Fruit fly (Drosophila melanogaster) whole organism, embryonic: Measurements from ENCODE around the gene CG1847.
A peak's percentile ranks its signal among the peaks of the same experiment; 100 is the strongest.

Experiments used
- BtbVII ChIP-seq: fragments of 200-800 bp; sonication (Bioruptor generic); optimal IDR thresholded peaks from 3 replicates; lab custom pipeline; 2017; ENCODE audit warnings: missing biosample characterization, mild to moderate bottlenecking, missing genetic modification characterization
- CG11085 ChIP-seq: fragments of 200-800 bp; sonication (Bioruptor generic); IDR thresholded peaks from 2 replicates; pipeline ENCODE4 v1.3.6; 2022; ENCODE audit warnings: missing biosample characterization, missing genetic modification characterization
- CG11695 ChIP-seq: fragments of 200-800 bp; sonication (Bioruptor generic); IDR thresholded peaks from 3 replicates; pipeline ENCODE4 v1.3.6; 2022; ENCODE audit warnings: missing biosample characterization, missing genetic modification characterization
- CG12219 ChIP-seq: fragments of 200-800 bp; sonication (Bioruptor generic); optimal IDR thresholded peaks from 3 replicates; lab custom pipeline; 2018; ENCODE audit warnings: missing biosample characterization, mild to moderate bottlenecking, missing genetic modification characterization
- CG15514 ChIP-seq: fragments of 200-800 bp; sonication (Bioruptor generic); optimal IDR thresholded peaks from 3 replicates; lab custom pipeline; 2017; ENCODE audit warnings: missing biosample characterization, missing genetic modification characterization, mild to moderate bottlenecking, moderate library complexity, missing genetic modification reagents
- CG15601 ChIP-seq: fragments of 200-800 bp; sonication (Bioruptor generic); optimal IDR thresholded peaks from 3 replicates; lab custom pipeline; 2019; ENCODE audit warnings: missing biosample characterization, mild to moderate bottlenecking, missing genetic modification characterization, moderate library complexity
- CG18011 ChIP-seq: fragments of 200-800 bp; sonication (Bioruptor generic); optimal IDR thresholded peaks from 2 replicates; lab custom pipeline; 2017; ENCODE audit warnings: missing biosample characterization, missing genetic modification characterization, mild to moderate bottlenecking, moderate library complexity, missing genotype
- CG30431 ChIP-seq: fragments of 200-800 bp; sonication (Bioruptor generic); optimal IDR thresholded peaks from 2 replicates; lab custom pipeline; 2017; ENCODE audit warnings: missing biosample characterization, missing genetic modification characterization
- CG3995 ChIP-seq: fragments of 200-800 bp; sonication (Bioruptor generic); optimal IDR thresholded peaks from 3 replicates; lab custom pipeline; 2016; ENCODE audit warnings: missing biosample characterization, missing genetic modification characterization
- CG4424 ChIP-seq: fragments of 200-800 bp; sonication (Bioruptor generic); optimal IDR thresholded peaks from 3 replicates; lab custom pipeline; 2016; ENCODE audit warnings: missing biosample characterization, missing genetic modification characterization
- CG5953 ChIP-seq: fragments of 200-800 bp; sonication (Bioruptor generic); IDR thresholded peaks from 2 replicates; pipeline ENCODE4 v1.3.6; 2022; ENCODE audit warnings: missing biosample characterization, missing genetic modification characterization
- CG7963 ChIP-seq: fragments of 200-800 bp; sonication (Bioruptor generic); IDR thresholded peaks from 3 replicates; pipeline ENCODE4 v1.3.6; 2022; ENCODE audit warnings: missing biosample characterization, missing genetic modification characterization; ENCODE audit not compliant: partially characterized antibody
- CG8281 ChIP-seq: fragments of 200-800 bp; sonication (Bioruptor generic); optimal IDR thresholded peaks from 2 replicates; lab custom pipeline; 2018; ENCODE audit warnings: missing biosample characterization, mild to moderate bottlenecking, missing genetic modification characterization, moderate library complexity
- CG9797 ChIP-seq: fragments of 200-800 bp; sonication (Bioruptor generic); optimal IDR thresholded peaks from 3 replicates; lab custom pipeline; 2018; ENCODE audit warnings: missing biosample characterization, mild to moderate bottlenecking, missing genetic modification characterization
- Dll ChIP-seq: fragments of 200-800 bp; sonication (Bioruptor generic); IDR thresholded peaks from 4 replicates; pipeline ENCODE4 v1.3.6; 2022; ENCODE audit warnings: missing biosample characterization, missing genetic modification characterization; ENCODE audit not compliant: partially characterized antibody
- Gug ChIP-seq: fragments of 200-800 bp; sonication (Bioruptor generic); IDR thresholded peaks from 4 replicates; pipeline ENCODE4 v1.3.6; 2022; ENCODE audit warnings: missing biosample characterization, missing genetic modification characterization
- HLH3B ChIP-seq: fragments of 200-800 bp; sonication (Bioruptor generic); IDR thresholded peaks from 2 replicates; pipeline ENCODE4 v1.3.6; 2022; ENCODE audit warnings: missing biosample characterization, missing genetic modification characterization
- HLHmδ ChIP-seq: fragments of 200-800 bp; sonication (Bioruptor generic); optimal IDR thresholded peaks from 2 replicates; lab custom pipeline; 2018; ENCODE audit warnings: missing biosample characterization, mild to moderate bottlenecking, missing genetic modification characterization, moderate library complexity
- Hand ChIP-seq: fragments of 200-800 bp; sonication (Bioruptor generic); optimal IDR thresholded peaks from 2 replicates; lab custom pipeline; 2017; ENCODE audit warnings: mild to moderate bottlenecking, missing biosample characterization, missing genetic modification reagents, missing genetic modification characterization
- Hr39 ChIP-seq: fragments of >200 bp; optimal IDR thresholded peaks from 2 replicates; lab custom pipeline; 2017
- Hr51 ChIP-seq, 2 experiments: fragments of 200-800 bp; sonication (Bioruptor generic); optimal IDR thresholded peaks; 2 replicates in 1 of 2; 3 replicates in 1 of 2; lab custom pipeline; 2016 to 2018; ENCODE audit warnings: missing biosample characterization in 2 of 2, missing genetic modification characterization in 2 of 2, mild to moderate bottlenecking in 1 of 2, moderate library complexity in 1 of 2
- Med ChIP-seq: fragments of 200-800 bp; sonication (Bioruptor generic); peaks from one replicate; lab custom pipeline; 2016; ENCODE audit warnings: missing biosample characterization, missing genetic modification characterization, mild to moderate bottlenecking, inconsistent platforms, moderate library complexity
- NFAT ChIP-seq: fragments of 200-800 bp; sonication (Bioruptor generic); IDR thresholded peaks from 2 replicates; pipeline ENCODE4 v1.3.6; 2022; ENCODE audit warnings: missing biosample characterization, missing genetic modification characterization
- Neu2 ChIP-seq: fragments of 200-800 bp; sonication (Bioruptor generic); optimal IDR thresholded peaks from 3 replicates; lab custom pipeline; 2016; ENCODE audit warnings: missing biosample characterization, missing genetic modification characterization, borderline replicate concordance
- Oaz ChIP-seq: fragments of 200-800 bp; sonication (Bioruptor generic); IDR thresholded peaks from 2 replicates; pipeline ENCODE4 v1.3.6; 2022; ENCODE audit warnings: missing biosample characterization, missing genetic modification characterization
- PHDP ChIP-seq: fragments of 200-800 bp; sonication (Bioruptor generic); optimal IDR thresholded peaks from 3 replicates; lab custom pipeline; 2018; ENCODE audit warnings: missing biosample characterization, mild to moderate bottlenecking, missing genetic modification characterization, moderate library complexity
- Scr ChIP-seq: fragments of 200-800 bp; sonication (Bioruptor generic); IDR thresholded peaks from 2 replicates; pipeline ENCODE4 v1.3.6; 2022; ENCODE audit warnings: missing biosample characterization, missing genetic modification characterization; ENCODE audit not compliant: partially characterized antibody
- Sox100B ChIP-seq: fragments of 200-800 bp; sonication (Bioruptor generic); optimal IDR thresholded peaks from 3 replicates; lab custom pipeline; 2018; ENCODE audit warnings: missing biosample characterization, mild to moderate bottlenecking, missing genetic modification characterization
- Xrp1 ChIP-seq: fragments of 200-800 bp; sonication (Bioruptor generic); IDR thresholded peaks from 2 replicates; pipeline ENCODE4 v1.3.6; 2022; ENCODE audit warnings: missing biosample characterization, missing genetic modification characterization
- al ChIP-seq: fragments of 200-800 bp; sonication (Bioruptor generic); IDR thresholded peaks from 2 replicates; pipeline ENCODE4 v1.3.6; 2022; ENCODE audit warnings: missing biosample characterization, missing genetic modification characterization
- ap ChIP-seq: fragments of 200-800 bp; sonication (Bioruptor generic); IDR thresholded peaks from 2 replicates; pipeline ENCODE4 v1.3.6; 2022; ENCODE audit warnings: missing biosample characterization, missing genetic modification characterization
- corto ChIP-seq: fragments of 200-800 bp; sonication (Bioruptor generic); optimal IDR thresholded peaks from 2 replicates; lab custom pipeline; 2016; ENCODE audit warnings: missing biosample characterization, mild to moderate bottlenecking, missing genetic modification characterization, moderate library complexity
- crol ChIP-seq: fragments of 200-800 bp; sonication (Bioruptor generic); IDR thresholded peaks from 2 replicates; pipeline ENCODE4 v1.3.6; 2022; ENCODE audit warnings: missing biosample characterization, missing genetic modification characterization
- dpn ChIP-seq, 2 experiments: fragments of 200-800 bp; sonication (Bioruptor generic); optimal IDR thresholded peaks; 3 replicates each; lab custom pipeline; 2016; ENCODE audit warnings: missing biosample characterization in 2 of 2, missing genetic modification characterization in 2 of 2
- en ChIP-seq: fragments of 200-800 bp; sonication (Bioruptor generic); optimal IDR thresholded peaks from 2 replicates; lab custom pipeline; 2016; ENCODE audit warnings: missing biosample characterization, missing genetic modification characterization
- eve ChIP-seq, 2 experiments: fragments of >200 bp; optimal IDR thresholded peaks; 2 replicates each; lab custom pipeline; 2017; ENCODE audit warnings: missing biosample characterization in 2 of 2, missing genetic modification characterization in 2 of 2
- gcm2 ChIP-seq: fragments of 200-800 bp; sonication (Bioruptor generic); optimal IDR thresholded peaks from 2 replicates; lab custom pipeline; 2016; ENCODE audit warnings: missing biosample characterization, missing genetic modification characterization
- lmd ChIP-seq: fragments of 200-800 bp; sonication (Bioruptor generic); IDR thresholded peaks from 2 replicates; pipeline ENCODE4 v1.3.6; 2022; ENCODE audit warnings: missing biosample characterization, missing genetic modification characterization
- lola ChIP-seq, 3 experiments: fragments of >200 bp in 2 of 3; fragments of 200-800 bp in 1 of 3; sonication (Bioruptor generic) in 1 of 3; optimal IDR thresholded peaks; 2 replicates each; lab custom pipeline; 2017 to 2019; ENCODE audit warnings: missing biosample characterization in 3 of 3, missing genetic modification characterization in 3 of 3, mild to moderate bottlenecking in 1 of 3, moderate library complexity in 1 of 3
- mam ChIP-seq: fragments of 200-800 bp; sonication (Bioruptor generic); optimal IDR thresholded peaks from 3 replicates; lab custom pipeline; 2016; ENCODE audit warnings: missing biosample characterization, missing genetic modification characterization
- nau ChIP-seq: fragments of 200-800 bp; sonication (Bioruptor generic); optimal IDR thresholded peaks from 3 replicates; lab custom pipeline; 2017; ENCODE audit warnings: missing biosample characterization, mild to moderate bottlenecking, missing genetic modification characterization, missing genetic modification reagents
- pros ChIP-seq: fragments of 200-800 bp; sonication (Bioruptor generic); optimal IDR thresholded peaks from 3 replicates; lab custom pipeline; 2019; ENCODE audit warnings: missing biosample characterization, mild to moderate bottlenecking, missing genetic modification characterization, moderate library complexity
- psq ChIP-seq: fragments of 200-800 bp; sonication (Bioruptor generic); optimal IDR thresholded peaks from 2 replicates; lab custom pipeline; 2017; ENCODE audit warnings: missing biosample characterization, missing genetic modification characterization
- ro ChIP-seq: fragments of 200-800 bp; sonication (Bioruptor generic); IDR thresholded peaks from 2 replicates; pipeline ENCODE4 v1.3.6; 2022; ENCODE audit warnings: missing biosample characterization, missing genetic modification characterization
- slou ChIP-seq: fragments of 200-800 bp; sonication (Bioruptor generic); optimal IDR thresholded peaks from 3 replicates; lab custom pipeline; 2016; ENCODE audit warnings: missing biosample characterization, missing genetic modification characterization
- sna ChIP-seq: fragments of 200-800 bp; sonication (Bioruptor generic); IDR thresholded peaks from 2 replicates; pipeline ENCODE4 v1.3.6; 2022; ENCODE audit warnings: missing biosample characterization, missing genetic modification characterization; ENCODE audit not compliant: partially characterized antibody
- sqz ChIP-seq: fragments of 200-800 bp; sonication (Bioruptor generic); optimal IDR thresholded peaks from 3 replicates; lab custom pipeline; 2018; ENCODE audit warnings: missing biosample characterization, mild to moderate bottlenecking, missing genetic modification characterization
- ssp ChIP-seq: fragments of 200-800 bp; sonication (Bioruptor generic); IDR thresholded peaks from 2 replicates; pipeline ENCODE4 v1.3.6; 2022; ENCODE audit warnings: missing biosample characterization, missing genetic modification characterization
- twi ChIP-seq: fragments of 200-800 bp; optimal IDR thresholded peaks from 2 replicates; lab custom pipeline; 2019; ENCODE audit warnings: missing biosample characterization, mild to moderate bottlenecking, missing genetic modification characterization, moderate library complexity
- wek ChIP-seq: fragments of 200-800 bp; sonication (Bioruptor generic); optimal IDR thresholded peaks from 3 replicates; lab custom pipeline; 2018; ENCODE audit warnings: missing biosample characterization, mild to moderate bottlenecking, missing genetic modification characterization, moderate library complexity
- zen2 ChIP-seq: fragments of 200-800 bp; sonication (Bioruptor generic); IDR thresholded peaks from 3 replicates; pipeline ENCODE4 v1.3.6; 2022; ENCODE audit warnings: missing biosample characterization, missing genetic modification characterization; ENCODE audit not compliant: partially characterized antibody

Gene CG1847

dm6 chrX:11868866-11869265, at the start of gene CG1847, which contains the start of gene Nrd1:
Gene CG1847 (plus strand): TSS chrX:11869170.
Gene Nrd1 (minus strand): TSS chrX:11868893.
- TF ChIP-seq sna (GFP tag; lab: Robert Waterston, UW) (peak; percentile 91), slou (no peak), CG15601 (tag; lab: Kevin White, UChicago) (no peak), ssp (GFP tag; lab: Robert Waterston, UW) (0 out of 2 replicates have a peak, but pooled peaks have one; percentile 20), NFAT (GFP tag; lab: Robert Waterston, UW) (no peak), Gug (no peak), Dll (GFP tag; lab: Robert Waterston, UW) (peak; percentile 83; the same call in 3 of the 4 replicates), CG4424 (GFP tag; lab: Kevin White, UChicago) (no peak), corto (no peak), sqz (no peak), dpn (GFP tag; optimal IDR thresholded peaks at IDR 0.05; lab: Kevin White, UChicago) (no peak), Hr51 (GFP tag; optimal IDR thresholded peaks at IDR 0.05; lab: Kevin White, UChicago) (no peak), CG11085 (no peak), Xrp1 (no peak), CG3995 (no peak), CG7963 (GFP tag; lab: Robert Waterston, UW) (peak; percentile 73), pros (GFP tag; lab: Kevin White, UChicago) (no peak), crol (no peak), twi (no peak), lola (GFP tag; optimal IDR thresholded peaks at IDR 0.05; lab: Kevin White, UChicago) (no peak), Hand (no peak), ap (GFP tag; lab: Robert Waterston, UW) (no peak), ro (no peak), CG30431 (no peak), lmd (GFP tag; lab: Robert Waterston, UW) (no peak), zen2 (peak; percentile 63; the same call in 1 of the 3 replicates), CG12219 (GFP tag; lab: Kevin White, UChicago) (no peak), gcm2 (no peak), psq (GFP tag; lab: Kevin White, UChicago) (no peak), nau (no peak), Oaz (no peak), HLHmδ (no peak), CG15514 (GFP tag; lab: Kevin White, UChicago) (no peak), wek (GFP tag; lab: Kevin White, UChicago) (no peak), CG5953 (GFP tag; lab: Robert Waterston, UW) (no peak), BtbVII (GFP tag; lab: Kevin White, UChicago) (no peak), HLH3B (GFP tag; lab: Robert Waterston, UW) (no peak), en (GFP tag; lab: Kevin White, UChicago) (no peak), mam (no peak), CG11695 (GFP tag; lab: Robert Waterston, UW) (no peak), CG18011 (GFP tag; lab: Kevin White, UChicago) (no peak), PHDP (tag; lab: Kevin White, UChicago) (no peak), CG9797 (GFP tag; lab: Kevin White, UChicago) (peak; percentile 29), Sox100B (GFP tag; lab: Kevin White, UChicago) (no peak), CG8281 (tag; lab: Kevin White, UChicago) (no peak), al (GFP tag; lab: Robert Waterston, UW) (no peak), Scr (GFP tag; lab: Robert Waterston, UW) (peak; percentile 84), Med (GFP tag; lab: Kevin White, UChicago) (peak; percentile 55), Neu2 (no peak), Hr39 (no peak), eve (GFP tag; optimal IDR thresholded peaks at IDR 0.05; lab: Kevin White, UChicago) (no peak)
